Fruit fly (Drosophila melanogaster) whole organism, embryonic: ENCODE results near the gene CG10431.

Experiments
- C15 ChIP-seq: fragments of 200-800 bp; sonication (Bioruptor generic); IDR thresholded peaks from 3 replicates; pipeline ENCODE4 v1.3.6; 2022; ENCODE audit warnings: missing biosample characterization, missing genetic modification characterization
- CG10147 ChIP-seq: fragments of 200-800 bp; sonication (Bioruptor generic); optimal IDR thresholded peaks from 2 replicates; lab custom pipeline; 2019; ENCODE audit warnings: missing biosample characterization, mild to moderate bottlenecking, missing genetic modification characterization, moderate library complexity
- CG13775 ChIP-seq: fragments of 200-800 bp; sonication (Bioruptor generic); optimal IDR thresholded peaks from 3 replicates; lab custom pipeline; 2017; ENCODE audit warnings: missing biosample characterization, mild to moderate bottlenecking, missing genetic modification characterization
- CG14014 ChIP-seq: fragments of 200-800 bp; sonication (Bioruptor generic); IDR thresholded peaks from 2 replicates; pipeline ENCODE4 v1.3.6; 2022; ENCODE audit warnings: missing biosample characterization, missing genetic modification characterization
- CG15269 ChIP-seq: fragments of 200-800 bp; sonication (Bioruptor generic); optimal IDR thresholded peaks from 2 replicates; lab custom pipeline; 2018; ENCODE audit warnings: missing biosample characterization, mild to moderate bottlenecking, missing genetic modification characterization, moderate library complexity
- CG17568 ChIP-seq: fragments of 200-800 bp; sonication (Bioruptor generic); optimal IDR thresholded peaks from 2 replicates; lab custom pipeline; 2018; ENCODE audit warnings: missing biosample characterization, mild to moderate bottlenecking, missing genetic modification characterization, moderate library complexity
- CG18764 ChIP-seq: fragments of 200-800 bp; sonication (Bioruptor generic); optimal IDR thresholded peaks from 3 replicates; lab custom pipeline; 2016; ENCODE audit warnings: missing biosample characterization, missing genetic modification characterization
- CG2678 ChIP-seq: fragments of 200-800 bp; sonication (Bioruptor generic); optimal IDR thresholded peaks from 3 replicates; lab custom pipeline; 2019; ENCODE audit warnings: missing biosample characterization, mild to moderate bottlenecking, missing genetic modification characterization, moderate library complexity
- CG34376 ChIP-seq: fragments of 200-800 bp; sonication (Bioruptor generic); optimal IDR thresholded peaks from 2 replicates; lab custom pipeline; 2018; ENCODE audit warnings: missing biosample characterization, mild to moderate bottlenecking, missing genetic modification characterization
- CG4854 ChIP-seq: fragments of 200-800 bp; sonication (Bioruptor generic); optimal IDR thresholded peaks from 2 replicates; lab custom pipeline; 2016; ENCODE audit warnings: missing biosample characterization, missing genetic modification characterization, inconsistent platforms
- CG6813 ChIP-seq: fragments of 200-800 bp; sonication (Bioruptor generic); optimal IDR thresholded peaks from 2 replicates; lab custom pipeline; 2017; ENCODE audit warnings: missing biosample characterization, missing genetic modification characterization, mild to moderate bottlenecking, moderate library complexity, missing genetic modification reagents
- CG8089 ChIP-seq: fragments of 200-800 bp; sonication (Bioruptor generic); optimal IDR thresholded peaks from 3 replicates; lab custom pipeline; 2016; ENCODE audit warnings: missing biosample characterization, missing genetic modification characterization
- CG8478 ChIP-seq: fragments of >200 bp; optimal IDR thresholded peaks from 2 replicates; lab custom pipeline; 2018
- CG9797 ChIP-seq: fragments of 200-800 bp; sonication (Bioruptor generic); optimal IDR thresholded peaks from 3 replicates; lab custom pipeline; 2018; ENCODE audit warnings: missing biosample characterization, mild to moderate bottlenecking, missing genetic modification characterization
- CkIIα-i1 ChIP-seq: fragments of 200-800 bp; sonication (Bioruptor generic); IDR thresholded peaks from 2 replicates; pipeline ENCODE4 v1.3.6; 2022; ENCODE audit warnings: missing biosample characterization, missing genetic modification characterization
- D19B ChIP-seq: fragments of 200-800 bp; sonication (Bioruptor generic); optimal IDR thresholded peaks from 2 replicates; lab custom pipeline; 2017; ENCODE audit warnings: missing biosample characterization, mild to moderate bottlenecking, missing genetic modification characterization
- ERR ChIP-seq: fragments of 200-800 bp; sonication (Bioruptor generic); optimal IDR thresholded peaks from 2 replicates; lab custom pipeline; 2016; ENCODE audit warnings: missing biosample characterization, missing genetic modification characterization
- GATAe ChIP-seq: fragments of 200-800 bp; sonication (Bioruptor generic); conservative IDR thresholded peaks from 2 replicates; pipeline ENCODE4 v1.3.6; 2022; ENCODE audit warnings: missing biosample characterization, missing genetic modification characterization
- H2.0 ChIP-seq: fragments of 200-800 bp; sonication (Bioruptor generic); IDR thresholded peaks from 2 replicates; pipeline ENCODE4 v1.3.6; 2022; ENCODE audit warnings: missing biosample characterization, missing genetic modification characterization
- Hr3 ChIP-seq: fragments of 200-800 bp; sonication (Bioruptor generic); optimal IDR thresholded peaks from 3 replicates; lab custom pipeline; 2016; ENCODE audit warnings: missing biosample characterization, missing genetic modification characterization
- Hsf ChIP-seq: fragments of 200-800 bp; sonication (Bioruptor generic); optimal IDR thresholded peaks from 3 replicates; lab custom pipeline; 2016; ENCODE audit warnings: missing biosample characterization, missing genetic modification characterization
- Jarid2 ChIP-seq: fragments of 200-800 bp; sonication (Bioruptor generic); optimal IDR thresholded peaks from 3 replicates; lab custom pipeline; 2017; ENCODE audit warnings: mild to moderate bottlenecking, missing biosample characterization, missing genetic modification reagents, missing genetic modification characterization
- Lpt ChIP-seq: fragments of >200 bp; optimal IDR thresholded peaks from 2 replicates; lab custom pipeline; 2018; ENCODE audit warnings: missing biosample characterization, missing genetic modification characterization
- Mad ChIP-seq: fragments of 200-800 bp; sonication (Bioruptor generic); optimal IDR thresholded peaks from 2 replicates; lab custom pipeline; 2016; ENCODE audit warnings: missing biosample characterization, missing genetic modification characterization
- Meics ChIP-seq: fragments of 200-800 bp; sonication (Bioruptor generic); optimal IDR thresholded peaks from 2 replicates; lab custom pipeline; 2017; ENCODE audit warnings: missing biosample characterization, mild to moderate bottlenecking, missing genetic modification characterization
- Neu2 ChIP-seq: fragments of 200-800 bp; sonication (Bioruptor generic); optimal IDR thresholded peaks from 3 replicates; lab custom pipeline; 2016; ENCODE audit warnings: missing biosample characterization, missing genetic modification characterization, borderline replicate concordance
- Xrp1 ChIP-seq: fragments of 200-800 bp; sonication (Bioruptor generic); IDR thresholded peaks from 2 replicates; pipeline ENCODE4 v1.3.6; 2022; ENCODE audit warnings: missing biosample characterization, missing genetic modification characterization
- ash1 ChIP-seq: fragments of 200-800 bp; sonication (Bioruptor generic); optimal IDR thresholded peaks from 2 replicates; lab custom pipeline; 2018; ENCODE audit warnings: missing biosample characterization, mild to moderate bottlenecking, missing genetic modification characterization
- dimm ChIP-seq: fragments of 200-800 bp; sonication (Bioruptor generic); IDR thresholded peaks from 2 replicates; pipeline ENCODE4 v1.3.6; 2022; ENCODE audit warnings: missing biosample characterization, missing genetic modification characterization
- dpn ChIP-seq, 2 experiments: fragments of 200-800 bp; sonication (Bioruptor generic); optimal IDR thresholded peaks; 3 replicates each; lab custom pipeline; 2016; ENCODE audit warnings: missing biosample characterization in 2 of 2, missing genetic modification characterization in 2 of 2
- exex ChIP-seq: fragments of 200-800 bp; sonication (Bioruptor generic); optimal IDR thresholded peaks from 4 replicates; lab custom pipeline; 2018; ENCODE audit warnings: missing biosample characterization, mild to moderate bottlenecking, missing genetic modification characterization, moderate library complexity
- gsb ChIP-seq: fragments of 200-800 bp; sonication (Bioruptor generic); IDR thresholded peaks from 2 replicates; pipeline ENCODE4 v1.3.6; 2022; ENCODE audit warnings: missing biosample characterization, missing genetic modification characterization
- gsb-n ChIP-seq: fragments of 200-800 bp; sonication (Bioruptor generic); optimal IDR thresholded peaks from 3 replicates; lab custom pipeline; 2018; ENCODE audit warnings: missing biosample characterization, mild to moderate bottlenecking, missing genetic modification characterization
- ham ChIP-seq: fragments of 200-800 bp; sonication (Bioruptor generic); IDR thresholded peaks from 2 replicates; pipeline ENCODE4 v1.3.6; 2022; ENCODE audit warnings: missing biosample characterization, missing genetic modification characterization
- mirr ChIP-seq: fragments of 200-800 bp; sonication (Bioruptor generic); optimal IDR thresholded peaks from 3 replicates; lab custom pipeline; 2018; ENCODE audit warnings: missing biosample characterization, mild to moderate bottlenecking, missing genetic modification characterization
- nerfin-1 ChIP-seq: fragments of 200-800 bp; sonication (Bioruptor generic); optimal IDR thresholded peaks from 3 replicates; lab custom pipeline; 2019; ENCODE audit warnings: missing biosample characterization, mild to moderate bottlenecking, missing genetic modification characterization, moderate library complexity
- pros ChIP-seq: fragments of 200-800 bp; sonication (Bioruptor generic); optimal IDR thresholded peaks from 3 replicates; lab custom pipeline; 2019; ENCODE audit warnings: missing biosample characterization, mild to moderate bottlenecking, missing genetic modification characterization, moderate library complexity
- rib ChIP-seq: fragments of 200-800 bp; sonication (Bioruptor generic); IDR thresholded peaks from 2 replicates; pipeline ENCODE4 v1.3.6; 2022; ENCODE audit warnings: missing biosample characterization, missing genetic modification characterization
- ro ChIP-seq: fragments of 200-800 bp; sonication (Bioruptor generic); IDR thresholded peaks from 2 replicates; pipeline ENCODE4 v1.3.6; 2022; ENCODE audit warnings: missing biosample characterization, missing genetic modification characterization
- sd ChIP-seq: fragments of 200-800 bp; sonication (Bioruptor generic); optimal IDR thresholded peaks from 3 replicates; lab custom pipeline; 2018; ENCODE audit warnings: missing biosample characterization, mild to moderate bottlenecking, missing genetic modification characterization, moderate library complexity
- sob ChIP-seq: fragments of 200-800 bp; sonication (Bioruptor generic); IDR thresholded peaks from 2 replicates; pipeline ENCODE4 v1.3.6; 2022; ENCODE audit warnings: missing biosample characterization, missing genetic modification characterization
- unc-4 ChIP-seq: fragments of 200-800 bp; sonication (Bioruptor generic); IDR thresholded peaks from 2 replicates; pipeline ENCODE4 v1.3.6; 2022; ENCODE audit warnings: missing biosample characterization, missing genetic modification characterization; ENCODE audit not compliant: partially characterized antibody
- wdn ChIP-seq: fragments of 200-800 bp; sonication (Bioruptor generic); IDR thresholded peaks from 2 replicates; pipeline ENCODE4 v1.3.6; 2022; ENCODE audit warnings: missing biosample characterization, missing genetic modification characterization
- wor ChIP-seq: fragments of 200-800 bp; sonication (Bioruptor generic); IDR thresholded peaks from 2 replicates; pipeline ENCODE4 v1.3.6; 2022; ENCODE audit warnings: missing biosample characterization, missing genetic modification characterization

CG10431 gene

DNA sequence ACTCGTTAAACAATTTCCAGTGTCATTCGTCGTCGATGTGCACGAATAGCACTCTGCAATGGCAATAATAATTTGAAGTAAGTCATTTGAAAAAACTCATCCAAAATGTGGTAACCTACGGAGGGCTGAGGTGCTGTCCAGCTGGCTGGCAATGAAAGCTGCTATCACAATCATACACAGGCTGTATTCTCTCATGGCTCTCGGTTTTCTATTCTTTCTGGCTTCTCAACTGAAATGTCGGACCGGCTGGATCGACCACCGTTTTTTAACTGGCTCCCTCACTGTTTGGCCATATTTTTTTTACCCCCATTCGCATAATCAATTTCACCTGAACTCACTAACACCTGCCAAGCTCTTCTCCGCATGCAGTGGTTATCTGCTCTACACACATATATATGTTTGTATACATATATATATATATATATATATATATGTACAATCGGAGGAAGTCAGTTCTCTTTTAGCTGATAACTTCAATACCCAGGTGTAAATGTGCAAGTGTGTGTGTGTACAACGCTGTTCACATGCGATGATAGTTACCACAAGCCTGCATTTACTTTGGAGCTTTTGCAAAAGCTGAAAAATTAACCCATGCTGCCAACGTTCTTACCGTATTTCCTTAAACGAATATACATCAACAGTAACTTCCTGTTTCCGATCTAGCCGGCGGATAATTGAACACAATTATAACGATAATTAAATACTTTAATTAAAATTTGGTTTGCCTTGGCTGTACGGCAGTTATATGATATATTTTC is 21.3 kb downstream of the CG10431 start, which contains the start of gene CG10650 (continued):
- TF ChIP-seq gsb-n (tag; lab: Kevin White, UChicago) (no peak), wdn (no peak), wor (GFP tag; lab: Robert Waterston, UW) (no peak)
- TF ChIP-seq, all 482 proteins: peak for 20

DNA sequence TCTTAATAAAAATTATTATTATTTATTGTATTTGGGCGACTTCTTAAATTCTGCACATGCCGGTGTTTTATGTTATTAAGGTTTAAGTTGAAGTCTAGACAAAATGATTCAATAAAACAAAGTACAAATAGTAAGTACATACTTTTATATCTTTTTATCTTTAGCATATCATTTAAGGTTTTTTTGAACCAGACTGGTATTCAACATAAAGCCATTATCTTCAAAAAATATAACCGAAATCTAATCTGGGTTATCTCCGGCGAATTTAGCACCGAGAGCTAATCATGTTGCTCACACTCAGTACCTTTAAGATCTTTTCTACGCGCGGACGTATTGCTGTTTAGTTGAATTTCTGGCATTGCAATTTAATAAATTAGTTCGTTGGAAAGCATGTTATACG is 22.6 kb downstream of the CG10431 start, which contains the start of gene CG31792:
Gene CG31792 (plus strand): TSS at position 301 of the 400 bp plus-strand sequence.
- TF ChIP-seq CG34376 (GFP tag; lab: Kevin White, UChicago) (peak; percentile 12), CG15269 (tag; lab: Kevin White, UChicago) (peak; percentile 18), CG8089 (GFP tag; lab: Kevin White, UChicago) (no peak), exex (tag; lab: Kevin White, UChicago) (peak; percentile 48), CG2678 (peak; percentile 3), sd (tag; lab: Kevin White, UChicago) (peak; percentile 4)

DNA sequence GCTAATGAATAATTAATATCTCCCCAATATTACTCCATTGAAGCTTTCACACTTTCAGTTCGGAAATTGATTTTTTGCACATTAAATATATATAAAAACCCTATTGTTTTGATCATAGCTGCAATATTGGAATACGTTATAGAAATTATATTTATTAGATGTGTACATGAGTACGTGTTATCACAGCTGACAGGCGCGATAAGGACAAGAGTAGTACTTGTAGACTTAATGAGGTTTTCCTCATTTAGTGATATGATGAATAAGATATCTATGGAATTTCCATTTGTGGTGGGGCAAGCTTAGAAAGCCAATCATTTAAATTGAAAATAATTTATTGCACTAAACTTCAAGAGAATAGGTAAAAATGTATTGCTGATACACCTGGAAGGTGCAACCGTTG is 28.0 kb downstream of the CG10431 start:
- TF ChIP-seq Xrp1 (no peak), Jarid2 (GFP tag; lab: Kevin White, UChicago) (no peak), mirr (peak; percentile 62), exex (tag; lab: Kevin White, UChicago) (peak; percentile 66)

- TF ChIP-seq unc-4 (GFP tag; lab: Robert Waterston, UW) = no peak
- TF ChIP-seq ash1 (GFP tag; lab: Kevin White, UChicago) = no peak
- no peak for TF ChIP-seq Hsf (GFP tag; lab: Kevin White, UChicago)
- no peak for TF ChIP-seq ERR (GFP tag; lab: Kevin White, UChicago)
- TF ChIP-seq pros (GFP tag; lab: Kevin White, UChicago) = no peak
- no peak for TF ChIP-seq ham (GFP tag; lab: Robert Waterston, UW)
- no peak for TF ChIP-seq Lpt (GFP tag; lab: Kevin White, UChicago)
- TF ChIP-seq CG4854 = no peak
- peak; percentile 46 for TF ChIP-seq CG13775 (GFP tag; lab: Kevin White, UChicago)
- peak; percentile 49; the same call in 1 of the 2 replicates for TF ChIP-seq rib (GFP tag; lab: Robert Waterston, UW)
- TF ChIP-seq sob (GFP tag; lab: Robert Waterston, UW) = peak; percentile 41; the same call in 1 of the 2 replicates
- TF ChIP-seq GATAe = peak; percentile 76
- TF ChIP-seq CG17568 (GFP tag; lab: Kevin White, UChicago) = no peak
- peak; percentile 37 for TF ChIP-seq CG6813 (GFP tag; lab: Kevin White, UChicago)
- peak; percentile 78 for TF ChIP-seq Meics (GFP tag; lab: Kevin White, UChicago)
- no peak for TF ChIP-seq Neu2 (GFP tag; lab: Kevin White, UChicago)
- peak in 1 of 2 experiments; percentile 32 for TF ChIP-seq dpn (GFP tag; optimal IDR thresholded peaks at IDR 0.05; lab: Kevin White, UChicago)
- peak; percentile 24 for TF ChIP-seq Hr3 (GFP tag; lab: Kevin White, UChicago)
- no peak for TF ChIP-seq ro (GFP tag; lab: Robert Waterston, UW)
- TF ChIP-seq C15 (GFP tag; lab: Robert Waterston, UW) = no peak
- peak; percentile 3 for TF ChIP-seq D19B (GFP tag; lab: Kevin White, UChicago)
- peak; percentile 34 for TF ChIP-seq sd (tag; lab: Kevin White, UChicago)
- TF ChIP-seq dimm (GFP tag; lab: Robert Waterston, UW) = no peak
- no peak for TF ChIP-seq CG18764 (GFP tag; lab: Kevin White, UChicago)
- TF ChIP-seq CkIIα-i1 (GFP tag; lab: Robert Waterston, UW) = no peak
- peak; percentile 67 for TF ChIP-seq CG10147 (GFP tag; lab: Kevin White, UChicago)
- TF ChIP-seq Mad (GFP tag; lab: Kevin White, UChicago) = no peak
- no peak for TF ChIP-seq CG9797
- TF ChIP-seq CG8478 (lab: Kevin White, UChicago) = no peak
- 0 out of 2 replicates have a peak, but pooled peaks have one; percentile 22 for TF ChIP-seq H2.0 (GFP tag; lab: Robert Waterston, UW)
- TF ChIP-seq nerfin-1 (tag; lab: Kevin White, UChicago) = peak; percentile 8
- peak; percentile 56; the same call in 1 of the 2 replicates for TF ChIP-seq CG14014 (GFP tag; lab: Robert Waterston, UW)
- TF ChIP-seq gsb (GFP tag; lab: Robert Waterston, UW) = no peak; the same call in 1 of the 2 replicates
These were observed 28.5 kb downstream of the CG10431 start, which contains the start of gene CG31793 for dm6 chr2L:19002959-19003371. TSS of gene CG31793 (plus strand) at chr2L:19003367.
